Fruit fly (Drosophila melanogaster): ENCODE data around the gene Or35a.

Gene Or35a

dm6 chr2L:15609139-15609538 is 14.2 kb downstream of the Or35a start:
- TF ChIP-seq Eip78C (GFP tag): no peak
- TF ChIP-seq svp (GFP tag): peak; percentile 38
